Fruit fly (Drosophila melanogaster): ENCODE data around the gene CG14855.

The CG14855 gene

DNA sequence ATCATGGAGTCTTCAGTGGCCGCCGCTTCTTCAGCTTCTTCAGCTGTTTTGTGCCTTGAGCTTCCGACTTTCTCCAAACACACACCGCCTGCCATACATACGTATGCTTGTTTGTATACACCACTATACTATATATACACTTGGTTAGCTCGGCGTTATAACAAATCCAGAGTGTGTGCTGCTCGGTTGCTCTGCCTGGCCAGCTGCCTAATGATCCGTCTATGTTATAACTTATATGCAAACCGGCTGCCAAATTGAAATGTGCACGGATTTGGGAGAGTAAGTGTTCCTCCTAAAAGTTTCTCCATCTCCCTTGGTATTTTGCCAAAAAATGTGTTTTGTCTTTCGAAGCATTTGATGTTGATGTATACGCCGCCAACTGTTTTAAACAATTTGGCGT is 32.6 kb upstream of the CG14855 start (continued):
- no peak for TF ChIP-seq hb (GFP tag; IDR thresholded peaks at IDR 0.05; ENCODE audit: partially characterized antibody)
- no peak for TF ChIP-seq Gug (GFP tag; IDR thresholded peaks at IDR 0.05)
- TF ChIP-seq CG9817 (tag; optimal IDR thresholded peaks at IDR 0.05), result no peak
- no peak for TF ChIP-seq fu2 (GFP tag; optimal IDR thresholded peaks at IDR 0.05)
- TF ChIP-seq zen (tag; optimal IDR thresholded peaks at IDR 0.05), result no peak
- no peak for TF ChIP-seq tx (GFP tag; optimal IDR thresholded peaks at IDR 0.05)
- 0 out of 2 replicates have a peak, but pooled peaks have one; percentile 11 for TF ChIP-seq ara (GFP tag; IDR thresholded peaks at IDR 0.05)
- TF ChIP-seq CG1647 (GFP tag; optimal IDR thresholded peaks at IDR 0.05), result no peak
- TF ChIP-seq run (tag; optimal IDR thresholded peaks at IDR 0.05), result no peak
- TF ChIP-seq bowl (GFP tag; IDR thresholded peaks at IDR 0.05), result no peak
- TF ChIP-seq ssp (GFP tag; IDR thresholded peaks at IDR 0.05), result no peak
- peak in 1 of 2 experiments; percentile 16 for TF ChIP-seq Pdp1 (GFP tag; optimal IDR thresholded peaks at IDR 0.05)
- TF ChIP-seq CG31224 (GFP tag; IDR thresholded peaks at IDR 0.05), result no peak
- no peak for TF ChIP-seq CG4328 (GFP tag; optimal IDR thresholded peaks at IDR 0.05)
- no peak for TF ChIP-seq CG3838 (GFP tag; optimal IDR thresholded peaks at IDR 0.05)
- no peak for TF ChIP-seq tll (GFP tag; optimal IDR thresholded peaks at IDR 0.05)
- no peak for TF ChIP-seq Meics (GFP tag; optimal IDR thresholded peaks at IDR 0.05)
- TF ChIP-seq otp (GFP tag; IDR thresholded peaks at IDR 0.05), result no peak
- no peak for TF ChIP-seq ato (GFP tag; IDR thresholded peaks at IDR 0.05; ENCODE audit: partially characterized antibody)
- TF ChIP-seq h (optimal IDR thresholded peaks at IDR 0.05), result no peak
- TF ChIP-seq sd (tag; optimal IDR thresholded peaks at IDR 0.05), result peak; percentile 83
- no peak for TF ChIP-seq ase (GFP tag; IDR thresholded peaks at IDR 0.05)
- TF ChIP-seq Dll (GFP tag; IDR thresholded peaks at IDR 0.05; ENCODE audit: partially characterized antibody), result no peak
- peak; percentile 32 for TF ChIP-seq nau (GFP tag; optimal IDR thresholded peaks at IDR 0.05)
- TF ChIP-seq CG11560 (tag; IDR thresholded peaks at IDR 0.05), result no peak
- TF ChIP-seq Bdp1 (GFP tag; optimal IDR thresholded peaks at IDR 0.05), result no peak
- no peak for TF ChIP-seq dan (GFP tag; IDR thresholded peaks at IDR 0.05)
- no peak for TF ChIP-seq CG30020 (tag; optimal IDR thresholded peaks at IDR 0.05)
- TF ChIP-seq Hr39 (optimal IDR thresholded peaks at IDR 0.05), result no peak
- TF ChIP-seq Blimp-1 (GFP tag; optimal IDR thresholded peaks at IDR 0.05), result no peak
- no peak for TF ChIP-seq mirr (GFP tag; optimal IDR thresholded peaks at IDR 0.05)
- TF ChIP-seq ham (GFP tag; IDR thresholded peaks at IDR 0.05), result no peak
- TF ChIP-seq gce (GFP tag; IDR thresholded peaks at IDR 0.05), result no peak
- no peak for TF ChIP-seq CG17612 (GFP tag; IDR thresholded peaks at IDR 0.05)
- TF ChIP-seq fd102C (GFP tag; optimal IDR thresholded peaks at IDR 0.05), result no peak
- TF ChIP-seq CG7372 (GFP tag; IDR thresholded peaks at IDR 0.05), result no peak
- no peak for TF ChIP-seq Ets65A (GFP tag)
- no peak for TF ChIP-seq CG6689 (GFP tag; IDR thresholded peaks at IDR 0.05)
- TF ChIP-seq CG12769 (tag; optimal IDR thresholded peaks at IDR 0.05), result peak; percentile 59
- no peak for TF ChIP-seq Mes4 (GFP tag; optimal IDR thresholded peaks at IDR 0.05)
- TF ChIP-seq CG7556 (GFP tag; optimal IDR thresholded peaks at IDR 0.05), result no peak
- no peak for TF ChIP-seq CG11696 (GFP tag; IDR thresholded peaks at IDR 0.05)
- no peak for TF ChIP-seq CG10543 (GFP tag; optimal IDR thresholded peaks at IDR 0.05)
- no peak for TF ChIP-seq CG6272 (GFP tag; IDR thresholded peaks at IDR 0.05)
- TF ChIP-seq CG18476 (GFP tag; optimal IDR thresholded peaks at IDR 0.05), result no peak
- no peak for TF ChIP-seq Kr (GFP tag; optimal IDR thresholded peaks at IDR 0.05)
- no peak for TF ChIP-seq E2f2 (GFP tag; IDR thresholded peaks at IDR 0.05)
- no peak for TF ChIP-seq pan (optimal IDR thresholded peaks at IDR 0.05)
- peak in 1 of 2 experiments; percentile 32 for TF ChIP-seq pan (GFP tag; optimal IDR thresholded peaks at IDR 0.05 in 1 of 2, IDR thresholded peaks at IDR 0.05 in 1 of 2)
- TF ChIP-seq CG1024 (GFP tag; IDR thresholded peaks at IDR 0.05), result no peak
